Fruit fly (Drosophila melanogaster) whole organism, prepupa: ENCODE measurements around the gene emc.

Experiments
- Blimp-1 ChIP-seq: fragments of 200-800 bp; sonication (Bioruptor generic); optimal IDR thresholded peaks from 3 replicates; lab custom pipeline; 2017; ENCODE audit warnings: missing biosample characterization, missing genetic modification characterization, mild to moderate bottlenecking, moderate library complexity, missing genetic modification reagents
- CG10669 ChIP-seq: fragments of 200-800 bp; sonication (Bioruptor generic); optimal IDR thresholded peaks from 3 replicates; lab custom pipeline; 2018; ENCODE audit warnings: missing biosample characterization, mild to moderate bottlenecking, missing genetic modification characterization, moderate library complexity
- Eip93F ChIP-seq: fragments of 200-800 bp; sonication (Bioruptor generic); optimal IDR thresholded peaks from 2 replicates; lab custom pipeline; 2016; ENCODE audit warnings: missing biosample characterization, mild to moderate bottlenecking, missing genetic modification characterization
- Sox15 ChIP-seq: fragments of 200-800 bp; sonication (Bioruptor generic); optimal IDR thresholded peaks from 3 replicates; lab custom pipeline; 2016; ENCODE audit warnings: missing biosample characterization, missing genetic modification characterization
- eg ChIP-seq: fragments of 200-800 bp; sonication (Bioruptor generic); IDR thresholded peaks from 3 replicates; pipeline ENCODE4 v1.3.6; 2022; ENCODE audit warnings: missing biosample characterization, missing genetic modification characterization
- net ChIP-seq: fragments of 200-800 bp; sonication (Bioruptor generic); optimal IDR thresholded peaks from 3 replicates; lab custom pipeline; 2016; ENCODE audit warnings: missing biosample characterization, missing genetic modification characterization
- spab ChIP-seq: fragments of 200-800 bp; sonication (Bioruptor generic); optimal IDR thresholded peaks from 2 replicates; lab custom pipeline; 2017; ENCODE audit warnings: missing biosample characterization, mild to moderate bottlenecking, missing genetic modification characterization, missing genetic modification reagents

dm6 chr3L:758516-758915 is 9.3 kb downstream of the emc start:
- TF ChIP-seq spab (GFP tag; lab: Kevin White, UChicago) (no peak), net (GFP tag; lab: Kevin White, UChicago) (no peak), Blimp-1 (no peak), eg (no peak), Sox15 (no peak), CG10669 (GFP tag; lab: Kevin White, UChicago) (no peak), Eip93F (GFP tag; lab: Kevin White, UChicago) (no peak)
